Worm (Caenorhabditis elegans) whole organism, L1 larva: ENCODE results near the gene R09F10.8.
A peak's percentile ranks its signal among the peaks of the same experiment; 100 is the strongest.

ENCODE experiments used
- C04F5.9 ChIP-seq: sonication (generic microtip); optimal IDR thresholded peaks from 2 replicates; lab custom pipeline; 2016; ENCODE audit warnings: missing genetic modification characterization, missing compliant biosample characterization
- F16B12.6 ChIP-seq: fragments of 150-350 bp; optimal IDR thresholded peaks from 2 replicates; lab custom pipeline; 2014; ENCODE audit warnings: missing biosample characterization, missing genetic modification characterization
- Y116A8C.19 ChIP-seq: sonication (generic microtip); optimal IDR thresholded peaks from 2 replicates; lab custom pipeline; 2016; ENCODE audit warnings: missing compliant biosample characterization, missing genetic modification characterization, borderline replicate concordance
- alr-1 ChIP-seq: fragments of 200-800 bp; sonication (Bioruptor generic); optimal IDR thresholded peaks from 2 replicates; lab custom pipeline; 2018; ENCODE audit warnings: borderline replicate concordance, mild to moderate bottlenecking, missing genetic modification characterization, missing compliant biosample characterization
- ama-1 ChIP-seq: fragments of 150-350 bp; optimal IDR thresholded peaks from 2 replicates; lab custom pipeline; 2014
- ceh-82 ChIP-seq, 3 experiments: fragments of 150-350 bp in 1 of 3; sonication (generic microtip) in 2 of 3; optimal IDR thresholded peaks; 2 replicates each; lab custom pipeline; 2014 to 2017; ENCODE audit warnings: missing biosample characterization in 3 of 3, missing genetic modification characterization in 3 of 3
- ceh-88 ChIP-seq: fragments of 200-800 bp; sonication (Bioruptor generic); IDR thresholded peaks from 2 replicates; pipeline ENCODE4 v1.3.6; 2022; ENCODE audit warnings: missing genetic modification characterization, missing compliant biosample characterization
- ceh-90 ChIP-seq: sonication (generic microtip); optimal IDR thresholded peaks from 2 replicates; lab custom pipeline; 2016; ENCODE audit warnings: missing genetic modification characterization, missing compliant biosample characterization
- dsc-1 ChIP-seq: sonication (generic microtip); optimal IDR thresholded peaks from 2 replicates; lab custom pipeline; 2016; ENCODE audit warnings: mild to moderate bottlenecking, missing genetic modification characterization, missing compliant biosample characterization
- efl-1 ChIP-seq, 4 experiments: fragments of 150-350 bp; optimal IDR thresholded peaks in 3 of 4; peaks in 1 of 4; 1 replicate in 1 of 4; 2 replicates in 3 of 4; lab custom pipeline; 2014; ENCODE audit warnings: missing biosample characterization in 2 of 4, missing genetic modification characterization in 2 of 4, missing genetic modification reagents in 2 of 4
- egl-27 ChIP-seq, 2 experiments: fragments of 150-350 bp in 1 of 2; sonication (generic microtip); optimal IDR thresholded peaks; 3 replicates each; lab custom pipeline; 2017 to 2018; ENCODE audit warnings: missing biosample characterization in 2 of 2, missing genetic modification characterization in 2 of 2, missing genetic modification reagents in 2 of 2
- ets-5 ChIP-seq: fragments of 200-800 bp; sonication (Bioruptor generic); IDR thresholded peaks from 2 replicates; pipeline ENCODE4 v1.3.6; 2022; ENCODE audit warnings: missing genetic modification characterization, missing compliant biosample characterization
- fkh-10 ChIP-seq: sonication (generic microtip); optimal IDR thresholded peaks from 2 replicates; lab custom pipeline; 2017; ENCODE audit warnings: missing biosample characterization, missing genetic modification reagents, missing genetic modification characterization
- fkh-8 ChIP-seq: sonication (generic microtip); optimal IDR thresholded peaks from 2 replicates; lab custom pipeline; 2016; ENCODE audit warnings: mild to moderate bottlenecking, missing genetic modification characterization, missing compliant biosample characterization
- grh-1 ChIP-seq: fragments of 200-800 bp; sonication (Bioruptor generic); IDR thresholded peaks from 2 replicates; pipeline ENCODE4 v1.3.6; 2022; ENCODE audit warnings: missing genetic modification reagents, missing genetic modification characterization, missing compliant biosample characterization
- hlh-17 ChIP-seq: fragments of 200-800 bp; sonication (Bioruptor generic); optimal IDR thresholded peaks from 2 replicates; lab custom pipeline; 2018; ENCODE audit warnings: missing genetic modification characterization, mild to moderate bottlenecking, missing compliant biosample characterization, moderate library complexity, borderline replicate concordance
- lin-14 ChIP-seq: fragments of 200-800 bp; sonication (Bioruptor generic); optimal IDR thresholded peaks from 2 replicates; lab custom pipeline; 2018; ENCODE audit warnings: mild to moderate bottlenecking, missing genetic modification characterization, moderate library complexity, missing compliant biosample characterization
- lin-15B ChIP-seq: fragments of 150-350 bp; sonication (generic microtip); optimal IDR thresholded peaks from 3 replicates; lab custom pipeline; 2014; ENCODE audit warnings: missing biosample characterization, missing genetic modification characterization
- lin-35 ChIP-seq, 2 experiments: fragments of 150-350 bp; optimal IDR thresholded peaks; 2 replicates each; lab custom pipeline; 2014; ENCODE audit warnings: missing biosample characterization in 2 of 2, missing genetic modification characterization in 2 of 2, missing genetic modification reagents in 2 of 2
- lin-39 ChIP-seq: fragments of 150-350 bp; optimal IDR thresholded peaks from 2 replicates; lab custom pipeline; 2014; ENCODE audit warnings: missing biosample characterization, missing genetic modification reagents, missing genetic modification characterization
- lir-3 ChIP-seq: sonication (generic microtip); optimal IDR thresholded peaks from 2 replicates; lab custom pipeline; 2016; ENCODE audit warnings: mild to moderate bottlenecking, missing genetic modification characterization, moderate library complexity, missing compliant biosample characterization; ENCODE audit not compliant: poor library complexity
- lsy-2 ChIP-seq, 2 experiments: fragments of 150-350 bp; optimal IDR thresholded peaks; 2 replicates each; lab custom pipeline; 2014; ENCODE audit warnings: missing biosample characterization in 2 of 2, missing genetic modification characterization in 2 of 2
- mab-9 ChIP-seq: fragments of 200-800 bp; sonication (Bioruptor generic); IDR thresholded peaks from 2 replicates; pipeline ENCODE4 v1.3.6; 2022; ENCODE audit warnings: missing genetic modification reagents, missing genetic modification characterization, missing compliant biosample characterization
- mdl-1 ChIP-seq, 2 experiments: fragments of 150-350 bp; optimal IDR thresholded peaks; 2 replicates each; lab custom pipeline; 2014 to 2017; ENCODE audit warnings: missing biosample characterization in 2 of 2, missing genetic modification characterization in 2 of 2, inconsistent platforms in 1 of 2
- mep-1 ChIP-seq: fragments of 150-350 bp; optimal IDR thresholded peaks from 2 replicates; lab custom pipeline; 2014; ENCODE audit warnings: missing biosample characterization, missing genetic modification characterization
- nhr-237 ChIP-seq: fragments of 150-350 bp; optimal IDR thresholded peaks from 2 replicates; lab custom pipeline; 2014; ENCODE audit warnings: missing biosample characterization, missing genetic modification characterization
- nhr-28 ChIP-seq: fragments of 150-350 bp; optimal IDR thresholded peaks from 2 replicates; lab custom pipeline; 2014; ENCODE audit warnings: missing biosample characterization, missing genetic modification characterization
- nhr-71 ChIP-seq: sonication (generic microtip); optimal IDR thresholded peaks from 2 replicates; lab custom pipeline; 2016; ENCODE audit warnings: mild to moderate bottlenecking, missing genetic modification characterization, moderate library complexity, missing compliant biosample characterization
- nhr-76 ChIP-seq: sonication (generic microtip); optimal IDR thresholded peaks from 2 replicates; lab custom pipeline; 2017; ENCODE audit warnings: missing biosample characterization, missing genetic modification characterization
- nhr-77 ChIP-seq: fragments of 150-350 bp; optimal IDR thresholded peaks from 2 replicates; lab custom pipeline; 2014; ENCODE audit warnings: missing biosample characterization, missing genetic modification characterization
- nhr-84 ChIP-seq: sonication (generic microtip); optimal IDR thresholded peaks from 2 replicates; lab custom pipeline; 2017; ENCODE audit warnings: missing biosample characterization, missing genetic modification characterization
- pag-3 ChIP-seq: sonication (generic microtip); optimal IDR thresholded peaks from 2 replicates; lab custom pipeline; 2017; ENCODE audit warnings: missing genetic modification characterization, mild to moderate bottlenecking, missing compliant biosample characterization, antibody characterized with exemption, borderline replicate concordance; ENCODE audit not compliant: insufficient read depth
- pqm-1 ChIP-seq: sonication (generic microtip); optimal IDR thresholded peaks from 3 replicates; lab custom pipeline; 2017; ENCODE audit warnings: missing biosample characterization, missing genetic modification characterization
- skn-1 ChIP-seq: fragments of 150-350 bp; optimal IDR thresholded peaks from 2 replicates; lab custom pipeline; 2014; ENCODE audit warnings: missing biosample characterization, missing genetic modification characterization
- snu-23 ChIP-seq: sonication (generic microtip); optimal IDR thresholded peaks from 2 replicates; lab custom pipeline; 2016; ENCODE audit warnings: missing genetic modification characterization, missing compliant biosample characterization
- sptf-1 ChIP-seq: fragments of 150-350 bp; optimal IDR thresholded peaks from 2 replicates; lab custom pipeline; 2014; ENCODE audit warnings: missing biosample characterization, missing genetic modification characterization
- sup-37 ChIP-seq: fragments of 200-800 bp; sonication (Bioruptor generic); optimal IDR thresholded peaks from 2 replicates; lab custom pipeline; 2018; ENCODE audit warnings: mild to moderate bottlenecking, missing genetic modification characterization, missing compliant biosample characterization
- swsn-7 ChIP-seq: sonication (generic microtip); optimal IDR thresholded peaks from 2 replicates; lab custom pipeline; 2016; ENCODE audit warnings: missing genetic modification characterization, missing compliant biosample characterization
- tbx-2 ChIP-seq: sonication (generic microtip); optimal IDR thresholded peaks from 2 replicates; lab custom pipeline; 2016; ENCODE audit warnings: missing genetic modification characterization, missing compliant biosample characterization
- tlp-1 ChIP-seq: fragments of 150-350 bp; optimal IDR thresholded peaks from 2 replicates; lab custom pipeline; 2014; ENCODE audit warnings: missing biosample characterization, missing genetic modification characterization
- unc-130 ChIP-seq: fragments of 150-350 bp; optimal IDR thresholded peaks from 2 replicates; lab custom pipeline; 2017; ENCODE audit warnings: missing biosample characterization, missing genetic modification characterization, inconsistent platforms
- vab-15 ChIP-seq: sonication (generic microtip); optimal IDR thresholded peaks from 2 replicates; lab custom pipeline; 2017; ENCODE audit warnings: missing genotype, mild to moderate bottlenecking, missing genetic modification characterization, missing compliant biosample characterization
- zag-1 ChIP-seq: fragments of 150-350 bp; optimal IDR thresholded peaks from 2 replicates; lab custom pipeline; 2014; ENCODE audit warnings: missing biosample characterization, missing genetic modification characterization
- zip-4 ChIP-seq: fragments of 200-800 bp; sonication (Bioruptor generic); optimal IDR thresholded peaks from 2 replicates; lab custom pipeline; 2018; ENCODE audit warnings: mild to moderate bottlenecking, missing genetic modification characterization, moderate library complexity, missing compliant biosample characterization
- ztf-11 ChIP-seq, 2 experiments: sonication (generic microtip); optimal IDR thresholded peaks; 2 replicates each; lab custom pipeline; 2016 to 2017; ENCODE audit warnings: missing genetic modification characterization in 2 of 2, missing biosample characterization in 1 of 2, missing compliant biosample characterization in 1 of 2
- ztf-4 ChIP-seq: fragments of 150-350 bp; optimal IDR thresholded peaks from 2 replicates; lab custom pipeline; 2014; ENCODE audit warnings: missing biosample characterization, missing genetic modification characterization

R09F10.8 gene

ce11 chrX:8326394-8326793 is at the start of gene R09F10.8:
R09F10.8 (minus strand) TSS chrX:8326451.
- TF ChIP-seq ceh-88 (GFP tag; lab: Robert Waterston, UW) (no peak), nhr-76 (tag; lab: Kevin White, UChicago) (no peak), fkh-8 (tag; lab: Kevin White, UChicago) (no peak), lir-3 (no peak), dsc-1 (tag; lab: Kevin White, UChicago) (no peak), alr-1 (tag; lab: Kevin White, UChicago) (no peak), mep-1 (tag; lab: Kevin White, UChicago) (no peak), C04F5.9 (no peak), zip-4 (no peak), skn-1 (tag; lab: Kevin White, UChicago) (no peak), ama-1 (lab: Kevin White, UChicago) (no peak), tlp-1 (tag; lab: Kevin White, UChicago) (no peak), efl-1 (optimal IDR thresholded peaks at IDR 0.05; lab: Kevin White, UChicago) (no peak), efl-1 (GFP tag; optimal IDR thresholded peaks at IDR 0.05 in 1 of 2; lab: Kevin White, UChicago) (no peak)
- TF ChIP-seq, all 84 proteins: peak for 0

- TF ChIP-seq zag-1 (tag; lab: Kevin White, UChicago): no peak
- TF ChIP-seq pag-3 (tag; lab: Kevin White, UChicago): no peak
- no peak for TF ChIP-seq lsy-2 (tag; optimal IDR thresholded peaks at IDR 0.05; lab: Kevin White, UChicago)
- no peak for TF ChIP-seq lin-35 (GFP tag; optimal IDR thresholded peaks at IDR 0.05; lab: Kevin White, UChicago)
- TF ChIP-seq ztf-11 (tag; optimal IDR thresholded peaks at IDR 0.05; lab: Kevin White, UChicago): no peak
- TF ChIP-seq fkh-8 (tag; lab: Kevin White, UChicago): no peak
Measured at ce11 chrX:8371906-8372305, 45.7 kb upstream of the R09F10.8 start, which contains the start of gene nep-15. nep-15 (plus strand) TSS chrX:8372206.

- TF ChIP-seq nhr-28: no peak
- peak; percentile 78 to 82 for TF ChIP-seq lsy-2 (tag; optimal IDR thresholded peaks at IDR 0.05; lab: Kevin White, UChicago)
- peak; percentile 68 to 80 for TF ChIP-seq lin-35 (GFP tag; optimal IDR thresholded peaks at IDR 0.05; lab: Kevin White, UChicago)
- peak; percentile 93 for TF ChIP-seq lin-14
- TF ChIP-seq ceh-82 (tag; optimal IDR thresholded peaks at IDR 0.05; lab: Kevin White, UChicago): peak; percentile 46 to 88 (median 62)
- TF ChIP-seq tbx-2 (tag; lab: Kevin White, UChicago): peak; percentile 89
- peak in 1 of 2 experiments; percentile 30 for TF ChIP-seq ztf-11 (tag; optimal IDR thresholded peaks at IDR 0.05; lab: Kevin White, UChicago)
- peak; percentile 60 for TF ChIP-seq fkh-10 (GFP tag; lab: Kevin White, UChicago)
- peak; percentile 16 for TF ChIP-seq zip-4
- no peak for TF ChIP-seq alr-1 (tag; lab: Kevin White, UChicago)
- peak; percentile 88 for TF ChIP-seq nhr-71
- no peak for TF ChIP-seq ets-5 (GFP tag; lab: Robert Waterston, UW)
- peak; percentile 59 for TF ChIP-seq mab-9 (GFP tag; lab: Robert Waterston, UW)
- TF ChIP-seq F16B12.6 (tag; lab: Kevin White, UChicago): no peak
- TF ChIP-seq dsc-1 (tag; lab: Kevin White, UChicago): peak; percentile 70
- TF ChIP-seq vab-15 (tag; lab: Kevin White, UChicago): no peak
- no peak for TF ChIP-seq nhr-84 (tag; lab: Kevin White, UChicago)
- TF ChIP-seq ceh-90 (tag; lab: Kevin White, UChicago): no peak
- peak; percentile 80 for TF ChIP-seq fkh-8 (tag; lab: Kevin White, UChicago)
- TF ChIP-seq sup-37: peak; percentile 42
- TF ChIP-seq lin-39 (tag; lab: Kevin White, UChicago): peak; percentile 30
- no peak for TF ChIP-seq sptf-1 (tag; lab: Kevin White, UChicago)
- peak; percentile 33 for TF ChIP-seq unc-130 (tag; lab: Kevin White, UChicago)
- peak; percentile 14 for TF ChIP-seq nhr-237 (tag; lab: Kevin White, UChicago)
- peak; percentile 44 for TF ChIP-seq lin-15B (tag; lab: Kevin White, UChicago)
- TF ChIP-seq ztf-4 (tag; lab: Kevin White, UChicago): peak; percentile 64
- TF ChIP-seq hlh-17 (GFP tag; lab: Kevin White, UChicago): no peak
- TF ChIP-seq grh-1 (GFP tag; lab: Robert Waterston, UW): no peak
- TF ChIP-seq mdl-1 (tag; optimal IDR thresholded peaks at IDR 0.05; lab: Kevin White, UChicago): peak in 1 of 2 experiments; percentile 72
- TF ChIP-seq egl-27 (tag; optimal IDR thresholded peaks at IDR 0.05; lab: Kevin White, UChicago): no peak
- peak; percentile 80 for TF ChIP-seq snu-23
- peak; percentile 69 for TF ChIP-seq nhr-77
- peak; percentile 83 for TF ChIP-seq swsn-7 (tag; lab: Kevin White, UChicago)
- no peak for TF ChIP-seq nhr-76 (tag; lab: Kevin White, UChicago)
- no peak for TF ChIP-seq tlp-1 (tag; lab: Kevin White, UChicago)
- TF ChIP-seq pqm-1 (tag; lab: Kevin White, UChicago): no peak
- no peak for TF ChIP-seq ama-1 (lab: Kevin White, UChicago)
- no peak for TF ChIP-seq Y116A8C.19 (tag; lab: Kevin White, UChicago)
Measured at ce11 chrX:8368210-8368609, 42.0 kb upstream of the R09F10.8 start.
